Worm (Caenorhabditis elegans): ENCODE results near the gene cest-12.
A peak's percentile ranks its signal among the peaks of the same experiment; 100 is the strongest.

Gene cest-12

ce11 chrIII:12142419-12143107, 35.2 kb upstream of the cest-12 start:
- TF ChIP-seq ceh-36 (tag; optimal IDR thresholded peaks at IDR 0.05), result no peak
- TF ChIP-seq sea-1 (GFP tag; conservative IDR thresholded peaks at IDR 0.05), result no peak
- TF ChIP-seq tbx-11 (GFP tag; IDR thresholded peaks at IDR 0.05), result no peak
- TF ChIP-seq hnd-1 (tag; optimal IDR thresholded peaks at IDR 0.05), result no peak
- TF ChIP-seq scrt-1 (GFP tag; IDR thresholded peaks at IDR 0.05), result no peak
- TF ChIP-seq hmbx-1 (tag; optimal IDR thresholded peaks at IDR 0.05), result no peak
- TF ChIP-seq tra-4 (tag; optimal IDR thresholded peaks at IDR 0.05), result no peak
- no peak for TF ChIP-seq aly-1 (tag; optimal IDR thresholded peaks at IDR 0.05)
- TF ChIP-seq pes-1 (GFP tag; IDR thresholded peaks at IDR 0.05), result no peak

- TF ChIP-seq F13C5.2 (tag; optimal IDR thresholded peaks at IDR 0.05) (peak; percentile 24), aly-1 (tag; optimal IDR thresholded peaks at IDR 0.05) (peak; percentile 15), scrt-1 (GFP tag; IDR thresholded peaks at IDR 0.05) (no peak), ceh-13 (GFP tag; optimal IDR thresholded peaks at IDR 0.05) (no peak), tbx-11 (GFP tag; IDR thresholded peaks at IDR 0.05) (no peak), hmg-4 (GFP tag; optimal IDR thresholded peaks at IDR 0.05) (peak; percentile 35), hmbx-1 (tag; optimal IDR thresholded peaks at IDR 0.05) (no peak), ets-7 (tag; optimal IDR thresholded peaks at IDR 0.05) (no peak), B0310.2 (tag; optimal IDR thresholded peaks at IDR 0.05) (no peak), ama-1 (optimal IDR thresholded peaks at IDR 0.05) (no peak), flt-1 (GFP tag; IDR thresholded peaks at IDR 0.05) (no peak), hnd-1 (tag; optimal IDR thresholded peaks at IDR 0.05) (no peak), pes-1 (GFP tag; IDR thresholded peaks at IDR 0.05) (no peak), tra-4 (tag; optimal IDR thresholded peaks at IDR 0.05) (no peak), sea-1 (GFP tag; conservative IDR thresholded peaks at IDR 0.05) (no peak), tbx-37 (GFP tag; conservative IDR thresholded peaks at IDR 0.05) (peak; percentile 29), ceh-36 (tag; optimal IDR thresholded peaks at IDR 0.05) (peak; percentile 23)
Observed at ce11 chrIII:12139471-12139870, 32.1 kb upstream of the cest-12 start.

- TF ChIP-seq tra-4 (tag; optimal IDR thresholded peaks at IDR 0.05), result no peak
- no peak for TF ChIP-seq flt-1 (GFP tag; IDR thresholded peaks at IDR 0.05)
- TF ChIP-seq ceh-13 (GFP tag; optimal IDR thresholded peaks at IDR 0.05), result no peak
- no peak for TF ChIP-seq tbx-11 (GFP tag; IDR thresholded peaks at IDR 0.05)
- no peak for TF ChIP-seq ama-1 (optimal IDR thresholded peaks at IDR 0.05)
- TF ChIP-seq B0310.2 (tag; optimal IDR thresholded peaks at IDR 0.05), result no peak
Observed at ce11 chrIII:12138235-12138634, 30.9 kb upstream of the cest-12 start.

ce11 chrIII:12137515-12137914, 30.2 kb upstream of the cest-12 start:
- peak; percentile 11 for TF ChIP-seq B0310.2 (tag; optimal IDR thresholded peaks at IDR 0.05)
- TF ChIP-seq aly-1 (tag; optimal IDR thresholded peaks at IDR 0.05), result no peak
- TF ChIP-seq ets-7 (tag; optimal IDR thresholded peaks at IDR 0.05), result no peak
- TF ChIP-seq tbx-37 (GFP tag; conservative IDR thresholded peaks at IDR 0.05), result no peak
- TF ChIP-seq F13C5.2 (tag; optimal IDR thresholded peaks at IDR 0.05), result no peak

- no peak for TF ChIP-seq flt-1 (GFP tag; IDR thresholded peaks at IDR 0.05)
- TF ChIP-seq F13C5.2 (tag; optimal IDR thresholded peaks at IDR 0.05), result no peak
- TF ChIP-seq ama-1 (optimal IDR thresholded peaks at IDR 0.05), result no peak
- TF ChIP-seq B0310.2 (tag; optimal IDR thresholded peaks at IDR 0.05), result no peak
- TF ChIP-seq tbx-11 (GFP tag; IDR thresholded peaks at IDR 0.05), result no peak
- TF ChIP-seq aly-1 (tag; optimal IDR thresholded peaks at IDR 0.05), result no peak
- no peak for TF ChIP-seq ceh-36 (tag; optimal IDR thresholded peaks at IDR 0.05)
- no peak for TF ChIP-seq hnd-1 (tag; optimal IDR thresholded peaks at IDR 0.05)
- TF ChIP-seq ets-7 (tag; optimal IDR thresholded peaks at IDR 0.05), result no peak
Observed at ce11 chrIII:12137095-12137494, 29.8 kb upstream of the cest-12 start.

ce11 chrIII:12135580-12135979, 28.2 kb upstream of the cest-12 start:
- TF ChIP-seq aly-1 (tag; optimal IDR thresholded peaks at IDR 0.05) (no peak), tbx-37 (GFP tag; conservative IDR thresholded peaks at IDR 0.05) (no peak), hmg-4 (GFP tag; optimal IDR thresholded peaks at IDR 0.05) (no peak), scrt-1 (GFP tag; IDR thresholded peaks at IDR 0.05) (no peak)

ce11 chrIII:12133121-12133520, 25.8 kb upstream of the cest-12 start:
- TF ChIP-seq tbx-11 (GFP tag; IDR thresholded peaks at IDR 0.05) (no peak), tbx-37 (GFP tag; conservative IDR thresholded peaks at IDR 0.05) (no peak), ceh-13 (GFP tag; optimal IDR thresholded peaks at IDR 0.05) (no peak), hnd-1 (tag; optimal IDR thresholded peaks at IDR 0.05) (no peak), aly-1 (tag; optimal IDR thresholded peaks at IDR 0.05) (no peak), hmg-4 (GFP tag; optimal IDR thresholded peaks at IDR 0.05) (no peak), ceh-36 (tag; optimal IDR thresholded peaks at IDR 0.05) (no peak), F13C5.2 (tag; optimal IDR thresholded peaks at IDR 0.05) (no peak), tra-4 (tag; optimal IDR thresholded peaks at IDR 0.05) (no peak), ama-1 (optimal IDR thresholded peaks at IDR 0.05) (no peak), B0310.2 (tag; optimal IDR thresholded peaks at IDR 0.05) (no peak), pes-1 (GFP tag; IDR thresholded peaks at IDR 0.05) (no peak), flt-1 (GFP tag; IDR thresholded peaks at IDR 0.05) (no peak)

- TF ChIP-seq ceh-36 (tag; optimal IDR thresholded peaks at IDR 0.05), result peak; percentile 96
- TF ChIP-seq tbx-11 (GFP tag; IDR thresholded peaks at IDR 0.05), result no peak
Observed at ce11 chrIII:12131751-12132150, 24.4 kb upstream of the cest-12 start.

ce11 chrIII:12130769-12131168, 23.4 kb upstream of the cest-12 start:
- TF ChIP-seq flt-1 (GFP tag; IDR thresholded peaks at IDR 0.05) (no peak), ets-7 (tag; optimal IDR thresholded peaks at IDR 0.05) (no peak), hmbx-1 (tag; optimal IDR thresholded peaks at IDR 0.05) (no peak), ceh-36 (tag; optimal IDR thresholded peaks at IDR 0.05) (no peak), hnd-1 (tag; optimal IDR thresholded peaks at IDR 0.05) (no peak), B0310.2 (tag; optimal IDR thresholded peaks at IDR 0.05) (no peak), ceh-13 (GFP tag; optimal IDR thresholded peaks at IDR 0.05) (no peak), sea-1 (GFP tag; conservative IDR thresholded peaks at IDR 0.05) (no peak), pes-1 (GFP tag; IDR thresholded peaks at IDR 0.05) (no peak), tbx-37 (GFP tag; conservative IDR thresholded peaks at IDR 0.05) (no peak), aly-1 (tag; optimal IDR thresholded peaks at IDR 0.05) (no peak), hmg-4 (GFP tag; optimal IDR thresholded peaks at IDR 0.05) (no peak), F13C5.2 (tag; optimal IDR thresholded peaks at IDR 0.05) (no peak), tra-4 (tag; optimal IDR thresholded peaks at IDR 0.05) (no peak), ama-1 (optimal IDR thresholded peaks at IDR 0.05) (no peak), tbx-11 (GFP tag; IDR thresholded peaks at IDR 0.05) (no peak), scrt-1 (GFP tag; IDR thresholded peaks at IDR 0.05) (no peak)

Data from whole organism, early embryonic.